Fruit fly (Drosophila melanogaster) whole organism, embryonic: ENCODE measurements around the gene et.

Source experiments
- CG13424 ChIP-seq: fragments of 200-800 bp; sonication (Bioruptor generic); optimal IDR thresholded peaks from 2 replicates; lab custom pipeline; 2019; ENCODE audit warnings: missing biosample characterization, mild to moderate bottlenecking, missing genetic modification characterization, moderate library complexity
- CG17385 ChIP-seq: fragments of 200-800 bp; sonication (Bioruptor generic); optimal IDR thresholded peaks from 3 replicates; lab custom pipeline; 2018; ENCODE audit warnings: missing biosample characterization, mild to moderate bottlenecking, missing genetic modification characterization
- CG2202 ChIP-seq: fragments of 200-800 bp; sonication (Bioruptor generic); optimal IDR thresholded peaks from 2 replicates; lab custom pipeline; 2018; ENCODE audit warnings: missing biosample characterization, mild to moderate bottlenecking, missing genetic modification characterization
- CG4360 ChIP-seq: fragments of 200-800 bp; sonication (Bioruptor generic); IDR thresholded peaks from 2 replicates; pipeline ENCODE4 v1.3.6; 2022; ENCODE audit warnings: missing biosample characterization, missing genetic modification characterization
- CG4707 ChIP-seq: fragments of 200-800 bp; sonication (Bioruptor generic); optimal IDR thresholded peaks from 2 replicates; lab custom pipeline; 2018; ENCODE audit warnings: missing biosample characterization, mild to moderate bottlenecking, missing genetic modification characterization, moderate library complexity
- CG5245 ChIP-seq: fragments of 200-800 bp; sonication (Bioruptor generic); optimal IDR thresholded peaks from 3 replicates; lab custom pipeline; 2016; ENCODE audit warnings: missing biosample characterization, missing genetic modification characterization
- Dref ChIP-seq: fragments of 200-800 bp; sonication (Bioruptor generic); IDR thresholded peaks from 2 replicates; pipeline ENCODE4 v1.3.6; 2022; ENCODE audit warnings: missing biosample characterization, missing genetic modification characterization
- Gug ChIP-seq: fragments of 200-800 bp; sonication (Bioruptor generic); IDR thresholded peaks from 4 replicates; pipeline ENCODE4 v1.3.6; 2022; ENCODE audit warnings: missing biosample characterization, missing genetic modification characterization
- Jarid2 ChIP-seq: fragments of 200-800 bp; sonication (Bioruptor generic); optimal IDR thresholded peaks from 3 replicates; lab custom pipeline; 2017; ENCODE audit warnings: mild to moderate bottlenecking, missing biosample characterization, missing genetic modification reagents, missing genetic modification characterization
- da ChIP-seq: fragments of 200-800 bp; sonication (Bioruptor generic); optimal IDR thresholded peaks from 2 replicates; lab custom pipeline; 2016; ENCODE audit warnings: missing biosample characterization, missing genetic modification characterization
- psq ChIP-seq: fragments of 200-800 bp; sonication (Bioruptor generic); optimal IDR thresholded peaks from 2 replicates; lab custom pipeline; 2017; ENCODE audit warnings: missing biosample characterization, missing genetic modification characterization
- vfl ChIP-seq: fragments of 200-800 bp; sonication (Bioruptor generic); optimal IDR thresholded peaks from 2 replicates; lab custom pipeline; 2016; ENCODE audit warnings: missing biosample characterization, missing genetic modification characterization

dm6 chrX:19663196-19663858 is 12.4 kb downstream of the et start:
- TF ChIP-seq Dref (no peak), CG5245 (GFP tag; lab: Kevin White, UChicago) (no peak), da (GFP tag; lab: Kevin White, UChicago) (no peak), CG17385 (peak; percentile 66), CG13424 (tag; lab: Kevin White, UChicago) (peak; percentile 65), vfl (GFP tag; lab: Kevin White, UChicago) (no peak), CG4707 (GFP tag; lab: Kevin White, UChicago) (peak; percentile 44), CG2202 (no peak), CG4360 (GFP tag; lab: Robert Waterston, UW) (no peak), Jarid2 (GFP tag; lab: Kevin White, UChicago) (no peak), psq (GFP tag; lab: Kevin White, UChicago) (no peak), Gug (GFP tag; lab: Robert Waterston, UW) (no peak)
